Fruit fly (Drosophila melanogaster) whole organism, embryonic: ENCODE measurements around the gene lobo.
A peak's percentile ranks its signal among the peaks of the same experiment; 100 is the strongest.
"Not testable (repeated sequence)": the region's sequence is repeated elsewhere in the genome, so short reads cannot be mapped to it uniquely, and the experiment has no call there.

ENCODE experiments used
- Abd-B ChIP-seq: fragments of 200-800 bp; sonication (Bioruptor generic); optimal IDR thresholded peaks from 2 replicates; lab custom pipeline; 2018; ENCODE audit warnings: missing biosample characterization, mild to moderate bottlenecking, missing genetic modification characterization, moderate library complexity
- Ada2b ChIP-seq: fragments of 200-800 bp; sonication (Bioruptor generic); IDR thresholded peaks from 2 replicates; pipeline ENCODE4 v1.3.6; 2022; ENCODE audit warnings: missing biosample characterization, missing genetic modification characterization
- BEAF-32 ChIP-seq: fragments of 200-800 bp; sonication (Bioruptor generic); optimal IDR thresholded peaks from 3 replicates; lab custom pipeline; 2017; ENCODE audit warnings: missing biosample characterization, missing genetic modification characterization, mild to moderate bottlenecking, moderate library complexity, missing genetic modification reagents
- Bgb ChIP-seq: fragments of 200-800 bp; sonication (Bioruptor generic); IDR thresholded peaks from 2 replicates; pipeline ENCODE4 v1.3.6; 2022; ENCODE audit warnings: missing biosample characterization, missing genetic modification characterization; ENCODE audit not compliant: partially characterized antibody
- CG10209 ChIP-seq: fragments of 200-800 bp; sonication (Bioruptor generic); optimal IDR thresholded peaks from 3 replicates; lab custom pipeline; 2017; ENCODE audit warnings: missing biosample characterization, mild to moderate bottlenecking, missing genetic modification characterization, missing genetic modification reagents
- CG10979 ChIP-seq: fragments of 200-800 bp; sonication (Bioruptor generic); optimal IDR thresholded peaks from 2 replicates; lab custom pipeline; 2018; ENCODE audit warnings: missing biosample characterization, mild to moderate bottlenecking, missing genetic modification characterization, moderate library complexity
- CG13123 ChIP-seq: fragments of 200-800 bp; sonication (Bioruptor generic); optimal IDR thresholded peaks from 2 replicates; lab custom pipeline; 2016; ENCODE audit warnings: missing biosample characterization, missing genetic modification characterization
- CG14860 ChIP-seq: fragments of 200-800 bp; sonication (Bioruptor generic); IDR thresholded peaks from 3 replicates; pipeline ENCODE4 v1.3.6; 2022; ENCODE audit warnings: missing biosample characterization, missing genetic modification characterization; ENCODE audit not compliant: partially characterized antibody
- CG15514 ChIP-seq: fragments of 200-800 bp; sonication (Bioruptor generic); optimal IDR thresholded peaks from 3 replicates; lab custom pipeline; 2017; ENCODE audit warnings: missing biosample characterization, missing genetic modification characterization, mild to moderate bottlenecking, moderate library complexity, missing genetic modification reagents
- CG16779 ChIP-seq: fragments of 200-800 bp; sonication (Bioruptor generic); IDR thresholded peaks from 2 replicates; pipeline ENCODE4 v1.3.6; 2022; ENCODE audit warnings: missing biosample characterization, missing genetic modification characterization
- CG2129 ChIP-seq: fragments of 200-800 bp; sonication (Bioruptor generic); IDR thresholded peaks from 2 replicates; pipeline ENCODE4 v1.3.6; 2022; ENCODE audit warnings: missing biosample characterization, missing genetic modification characterization; ENCODE audit not compliant: partially characterized antibody
- CG2202 ChIP-seq: fragments of 200-800 bp; sonication (Bioruptor generic); optimal IDR thresholded peaks from 2 replicates; lab custom pipeline; 2018; ENCODE audit warnings: missing biosample characterization, mild to moderate bottlenecking, missing genetic modification characterization
- CG30403 ChIP-seq: fragments of 200-800 bp; sonication (Bioruptor generic); optimal IDR thresholded peaks from 3 replicates; lab custom pipeline; 2016; ENCODE audit warnings: missing biosample characterization, missing genetic modification characterization
- CG30431 ChIP-seq: fragments of 200-800 bp; sonication (Bioruptor generic); optimal IDR thresholded peaks from 2 replicates; lab custom pipeline; 2017; ENCODE audit warnings: missing biosample characterization, missing genetic modification characterization
- CG34422 ChIP-seq: fragments of 200-800 bp; sonication (Bioruptor generic); IDR thresholded peaks from 3 replicates; pipeline ENCODE4 v1.3.6; 2022; ENCODE audit warnings: missing biosample characterization, missing genetic modification characterization
- CG3847 ChIP-seq: fragments of 200-800 bp; sonication (Bioruptor generic); IDR thresholded peaks from 2 replicates; pipeline ENCODE4 v1.3.6; 2022; ENCODE audit warnings: missing biosample characterization, missing genetic modification characterization
- CG4707 ChIP-seq: fragments of 200-800 bp; sonication (Bioruptor generic); optimal IDR thresholded peaks from 2 replicates; lab custom pipeline; 2018; ENCODE audit warnings: missing biosample characterization, mild to moderate bottlenecking, missing genetic modification characterization, moderate library complexity
- CG6765 ChIP-seq: fragments of 200-800 bp; sonication (Bioruptor generic); optimal IDR thresholded peaks from 3 replicates; lab custom pipeline; 2017; ENCODE audit warnings: missing biosample characterization, mild to moderate bottlenecking, missing genetic modification characterization
- CG7271 ChIP-seq: fragments of 200-800 bp; sonication (Bioruptor generic); optimal IDR thresholded peaks from 2 replicates; lab custom pipeline; 2018; ENCODE audit warnings: missing biosample characterization, mild to moderate bottlenecking, missing genetic modification characterization, moderate library complexity
- Ets97D ChIP-seq: fragments of 200-800 bp; sonication (Bioruptor generic); optimal IDR thresholded peaks from 3 replicates; lab custom pipeline; 2016; ENCODE audit warnings: missing biosample characterization, missing genetic modification characterization
- H2.0 ChIP-seq: fragments of 200-800 bp; sonication (Bioruptor generic); IDR thresholded peaks from 2 replicates; pipeline ENCODE4 v1.3.6; 2022; ENCODE audit warnings: missing biosample characterization, missing genetic modification characterization
- HLH3B ChIP-seq: fragments of 200-800 bp; sonication (Bioruptor generic); IDR thresholded peaks from 2 replicates; pipeline ENCODE4 v1.3.6; 2022; ENCODE audit warnings: missing biosample characterization, missing genetic modification characterization
- MBD-R2 ChIP-seq: fragments of 200-800 bp; sonication (Bioruptor generic); IDR thresholded peaks from 2 replicates; pipeline ENCODE4 v1.3.6; 2022; ENCODE audit warnings: missing biosample characterization, missing genetic modification characterization
- Nf-YB ChIP-seq: fragments of 200-800 bp; sonication (Bioruptor generic); optimal IDR thresholded peaks from 3 replicates; lab custom pipeline; 2019; ENCODE audit warnings: missing biosample characterization, mild to moderate bottlenecking, missing genetic modification characterization, moderate library complexity
- YL-1 ChIP-seq: fragments of 200-800 bp; sonication (Bioruptor generic); optimal IDR thresholded peaks from 3 replicates; lab custom pipeline; 2017; ENCODE audit warnings: missing biosample characterization, mild to moderate bottlenecking, missing genetic modification characterization
- bigmax ChIP-seq: fragments of 200-800 bp; sonication (Bioruptor generic); optimal IDR thresholded peaks from 2 replicates; lab custom pipeline; 2018; ENCODE audit warnings: missing biosample characterization, mild to moderate bottlenecking, missing genetic modification characterization
- danr ChIP-seq: fragments of 200-800 bp; sonication (Bioruptor generic); IDR thresholded peaks from 2 replicates; pipeline ENCODE4 v1.3.6; 2022; ENCODE audit warnings: missing biosample characterization, missing genetic modification characterization
- dati ChIP-seq: fragments of 200-800 bp; sonication (Bioruptor generic); IDR thresholded peaks from 2 replicates; pipeline ENCODE4 v1.3.6; 2022; ENCODE audit warnings: missing biosample characterization, missing genetic modification characterization
- dm ChIP-seq: fragments of 200-800 bp; sonication (Bioruptor generic); optimal IDR thresholded peaks from 3 replicates; lab custom pipeline; 2016; ENCODE audit warnings: missing biosample characterization, missing genetic modification characterization
- dpn ChIP-seq, 2 experiments: fragments of 200-800 bp; sonication (Bioruptor generic); optimal IDR thresholded peaks; 3 replicates each; lab custom pipeline; 2016; ENCODE audit warnings: missing biosample characterization in 2 of 2, missing genetic modification characterization in 2 of 2
- esg ChIP-seq: fragments of 200-800 bp; sonication (Bioruptor generic); conservative IDR thresholded peaks from 2 replicates; pipeline ENCODE4 v1.3.6; 2022; ENCODE audit warnings: missing biosample characterization, missing genetic modification characterization
- gce ChIP-seq: fragments of 200-800 bp; sonication (Bioruptor generic); IDR thresholded peaks from 3 replicates; pipeline ENCODE4 v1.3.6; 2022; ENCODE audit warnings: missing biosample characterization, missing genetic modification characterization
- gro ChIP-seq: fragments of 200-800 bp; sonication (Bioruptor generic); optimal IDR thresholded peaks from 2 replicates; lab custom pipeline; 2016; ENCODE audit warnings: missing biosample characterization, missing genetic modification characterization
- hkb ChIP-seq, 2 experiments: fragments of 200-800 bp in 1 of 2; fragments of >200 bp in 1 of 2; sonication (Bioruptor generic) in 1 of 2; IDR thresholded peaks in 1 of 2; optimal IDR thresholded peaks in 1 of 2; 2 replicates each; pipeline versions ENCODE4 v1.3.6 to Lab custom; 2017 to 2022; ENCODE audit warnings: missing biosample characterization in 1 of 2, missing genetic modification characterization in 1 of 2
- insv ChIP-seq, 2 experiments: fragments of 200-800 bp; sonication (Bioruptor generic); optimal IDR thresholded peaks; 3 replicates each; lab custom pipeline; 2016 to 2018; ENCODE audit warnings: missing biosample characterization in 2 of 2, missing genetic modification characterization in 2 of 2
- inv ChIP-seq: fragments of 200-800 bp; sonication (Bioruptor generic); IDR thresholded peaks from 2 replicates; pipeline ENCODE4 v1.3.6; 2022; ENCODE audit warnings: missing biosample characterization, missing genetic modification characterization; ENCODE audit not compliant: partially characterized antibody
- ken ChIP-seq: fragments of 200-800 bp; sonication (Bioruptor generic); IDR thresholded peaks from 3 replicates; pipeline ENCODE4 v1.3.6; 2022; ENCODE audit warnings: missing biosample characterization, missing genetic modification characterization
- klu ChIP-seq: fragments of 200-800 bp; sonication (Bioruptor generic); IDR thresholded peaks from 2 replicates; pipeline ENCODE4 v1.3.6; 2022; ENCODE audit warnings: missing biosample characterization, missing genetic modification characterization
- lbe ChIP-seq: fragments of 200-800 bp; sonication (Bioruptor generic); optimal IDR thresholded peaks from 2 replicates; lab custom pipeline; 2016; ENCODE audit warnings: missing biosample characterization, mild to moderate bottlenecking, missing genetic modification characterization
- lmd ChIP-seq: fragments of 200-800 bp; sonication (Bioruptor generic); IDR thresholded peaks from 2 replicates; pipeline ENCODE4 v1.3.6; 2022; ENCODE audit warnings: missing biosample characterization, missing genetic modification characterization
- oc ChIP-seq: fragments of 200-800 bp; sonication (Bioruptor generic); optimal IDR thresholded peaks from 2 replicates; lab custom pipeline; 2018; ENCODE audit warnings: missing biosample characterization, mild to moderate bottlenecking, missing genetic modification characterization, moderate library complexity
- run ChIP-seq: fragments of 200-800 bp; sonication (Bioruptor generic); optimal IDR thresholded peaks from 3 replicates; lab custom pipeline; 2018; ENCODE audit warnings: missing biosample characterization, mild to moderate bottlenecking, missing genetic modification characterization
- schlank ChIP-seq: fragments of 200-800 bp; sonication (Bioruptor generic); optimal IDR thresholded peaks from 2 replicates; lab custom pipeline; 2018; ENCODE audit warnings: missing biosample characterization, mild to moderate bottlenecking, missing genetic modification characterization
- sens ChIP-seq: fragments of 200-800 bp; sonication (Bioruptor generic); peaks from one replicate; lab custom pipeline; 2016; ENCODE audit warnings: missing biosample characterization, missing genetic modification characterization
- tgo ChIP-seq: fragments of 200-800 bp; sonication (Bioruptor generic); IDR thresholded peaks from 3 replicates; pipeline ENCODE4 v1.3.6; 2022; ENCODE audit warnings: missing biosample characterization, missing genetic modification characterization
- vnd ChIP-seq: fragments of 200-800 bp; sonication (Bioruptor generic); IDR thresholded peaks from 3 replicates; pipeline ENCODE4 v1.3.6; 2022; ENCODE audit warnings: missing biosample characterization, missing genetic modification characterization; ENCODE audit not compliant: partially characterized antibody
- zen ChIP-seq: fragments of 200-800 bp; sonication (Bioruptor generic); optimal IDR thresholded peaks from 3 replicates; lab custom pipeline; 2018; ENCODE audit warnings: missing biosample characterization, mild to moderate bottlenecking, missing genetic modification characterization, moderate library complexity

lobo gene

DNA sequence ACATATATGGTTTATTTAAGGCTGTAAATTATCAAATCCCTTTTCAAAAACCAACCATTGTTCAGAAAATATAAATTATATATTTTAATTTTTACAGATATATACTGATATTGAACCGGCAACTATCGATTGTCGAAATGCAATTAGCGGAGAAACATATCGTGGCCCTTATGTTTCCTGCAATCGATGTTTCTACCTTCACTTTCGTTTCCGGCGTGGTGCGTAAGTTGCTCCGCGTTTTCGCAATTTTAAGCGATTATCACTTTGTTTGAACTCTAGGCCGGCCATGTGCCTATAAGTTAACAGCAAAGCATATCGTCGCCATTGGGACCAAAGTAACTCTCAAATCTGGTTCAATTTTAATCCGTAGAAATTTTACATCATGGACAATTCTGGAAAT, 70.3 kb downstream of the lobo start, which contains the start of gene vig2 (continued):
- peak; percentile 75 for TF ChIP-seq CG7271 (tag; lab: Kevin White, UChicago)
- TF ChIP-seq Ada2b (GFP tag; lab: Robert Waterston, UW) = peak; percentile 29; the same call in 1 of the 2 replicates
- TF ChIP-seq klu = 0 out of 2 replicates have a peak, but pooled peaks have one; percentile 38
- TF ChIP-seq ken = peak; percentile 70
- peak; percentile 84 for TF ChIP-seq CG14860 (GFP tag; lab: Robert Waterston, UW)
- TF ChIP-seq CG15514 = peak; percentile 46
- TF ChIP-seq gce = peak; percentile 75; the same call in 2 of the 3 replicates
- peak; percentile 82 for TF ChIP-seq CG34422 (GFP tag; lab: Robert Waterston, UW)
- TF ChIP-seq CG6765 (GFP tag; lab: Kevin White, UChicago) = peak; percentile 57
- TF ChIP-seq esg (GFP tag; lab: Robert Waterston, UW) = peak; percentile 34; the same call in 1 of the 2 replicates
- TF ChIP-seq Bgb (GFP tag; lab: Robert Waterston, UW) = peak; percentile 92
- peak; percentile 87 for TF ChIP-seq inv (GFP tag; lab: Robert Waterston, UW)
- peak; percentile 48 for TF ChIP-seq dm (GFP tag; lab: Kevin White, UChicago)
- peak; percentile 78 for TF ChIP-seq zen (tag; lab: Kevin White, UChicago)
- peak; percentile 19 for TF ChIP-seq CG4707 (GFP tag; lab: Kevin White, UChicago)
- TF ChIP-seq hkb (optimal IDR thresholded peaks at IDR 0.05; lab: Kevin White, UChicago) = not testable (repeated sequence)
- peak; percentile 61; the same call in 1 of the 2 replicates for TF ChIP-seq hkb (GFP tag; IDR thresholded peaks at IDR 0.05; lab: Robert Waterston, UW)
- peak; percentile 66; the same call in 1 of the 2 replicates for TF ChIP-seq CG16779 (GFP tag; lab: Robert Waterston, UW)
- peak; percentile 98 for TF ChIP-seq Ets97D (GFP tag; lab: Kevin White, UChicago)

- TF ChIP-seq oc (tag; lab: Kevin White, UChicago) (no peak), H2.0 (GFP tag; lab: Robert Waterston, UW) (peak; percentile 13; the same call in 1 of the 2 replicates), run (tag; lab: Kevin White, UChicago) (no peak), CG16779 (GFP tag; lab: Robert Waterston, UW) (no peak), CG2129 (GFP tag; lab: Robert Waterston, UW) (peak; percentile 70), lmd (GFP tag; lab: Robert Waterston, UW) (no peak), bigmax (GFP tag; lab: Kevin White, UChicago) (no peak), MBD-R2 (GFP tag; lab: Robert Waterston, UW) (peak; percentile 71), schlank (tag; lab: Kevin White, UChicago) (no peak), CG30403 (GFP tag; lab: Kevin White, UChicago) (peak; percentile 33), vnd (GFP tag; lab: Robert Waterston, UW) (no peak), HLH3B (GFP tag; lab: Robert Waterston, UW) (0 out of 2 replicates have a peak, but pooled peaks have one; percentile 11), YL-1 (GFP tag; lab: Kevin White, UChicago) (peak; percentile 32), inv (GFP tag; lab: Robert Waterston, UW) (no peak; the same call in 1 of the 2 replicates), CG4707 (GFP tag; lab: Kevin White, UChicago) (no peak), CG2202 (tag; lab: Kevin White, UChicago) (no peak), lbe (GFP tag; lab: Kevin White, UChicago) (no peak), tgo (GFP tag; lab: Robert Waterston, UW) (no peak), sens (GFP tag; lab: Kevin White, UChicago) (peak; percentile 67), dpn (GFP tag; optimal IDR thresholded peaks at IDR 0.05; lab: Kevin White, UChicago) (no peak), Abd-B (no peak), BEAF-32 (GFP tag; lab: Kevin White, UChicago) (peak; percentile 69), Bgb (GFP tag; lab: Robert Waterston, UW) (peak; percentile 66), CG10209 (GFP tag; lab: Kevin White, UChicago) (no peak), CG13123 (GFP tag; lab: Kevin White, UChicago) (no peak), danr (GFP tag; lab: Robert Waterston, UW) (0 out of 2 replicates have a peak, but pooled peaks have one; percentile 10), CG10979 (tag; lab: Kevin White, UChicago) (no peak), gro (GFP tag; lab: Kevin White, UChicago) (peak; percentile 30), insv (GFP tag; optimal IDR thresholded peaks at IDR 0.05; lab: Kevin White, UChicago) (no peak), CG3847 (GFP tag; lab: Robert Waterston, UW) (peak; percentile 17; the same call in 1 of the 2 replicates), Nf-YB (no peak), CG30431 (no peak), dati (GFP tag; lab: Robert Waterston, UW) (no peak)
These were observed 70.8 kb downstream of the lobo start, which contains the start of the genes CG31510 and TTLL5 for dm6 chr3R:25122736-25123211. Gene CG31510, minus strand, starts transcription at chr3R:25122920. Gene TTLL5, minus strand, starts transcription at chr3R:25122920.
